Worm (Caenorhabditis elegans) whole organism, L4 larva: ENCODE results near the gene str-264.

Experiments used
- aha-1 ChIP-seq: fragments of 150-350 bp; peaks from one replicate; lab custom pipeline; 2014; ENCODE audit warnings: missing biosample characterization, missing genetic modification characterization
- ama-1 ChIP-seq: fragments of 150-350 bp; optimal IDR thresholded peaks from 2 replicates; lab custom pipeline; 2014; ENCODE audit warnings: inconsistent platforms, mixed read lengths
- dmd-8 ChIP-seq: fragments of 200-800 bp; sonication (Bioruptor generic); IDR thresholded peaks from 2 replicates; pipeline ENCODE4 v1.3.6; 2022; ENCODE audit warnings: missing genetic modification characterization, missing compliant biosample characterization
- dve-1 ChIP-seq: sonication (generic microtip); optimal IDR thresholded peaks from 2 replicates; lab custom pipeline; 2017; ENCODE audit warnings: antibody characterized with exemption, mild to moderate bottlenecking, missing genetic modification characterization, missing compliant biosample characterization; ENCODE audit not compliant: insufficient read depth
- egl-27 ChIP-seq: sonication (generic microtip); optimal IDR thresholded peaks from 3 replicates; lab custom pipeline; 2017; ENCODE audit warnings: missing biosample characterization, missing genetic modification reagents, missing genetic modification characterization
- gei-8 ChIP-seq: fragments of 200-800 bp; sonication (Bioruptor generic); optimal IDR thresholded peaks from 2 replicates; lab custom pipeline; 2018; ENCODE audit warnings: mild to moderate bottlenecking, missing genetic modification characterization, missing compliant biosample characterization
- hmg-1.1 ChIP-seq: fragments of 200-800 bp; sonication (Bioruptor generic); IDR thresholded peaks from 2 replicates; pipeline ENCODE4 v1.3.6; 2022; ENCODE audit warnings: missing genetic modification reagents, missing genetic modification characterization, missing compliant biosample characterization
- lin-39 ChIP-seq: fragments of 150-350 bp; optimal IDR thresholded peaks from 2 replicates; lab custom pipeline; 2014; ENCODE audit warnings: missing biosample characterization, missing genetic modification reagents, missing genetic modification characterization
- mep-1 ChIP-seq: fragments of 150-350 bp; sonication (generic microtip); optimal IDR thresholded peaks from 3 replicates; lab custom pipeline; 2014; ENCODE audit warnings: missing biosample characterization, missing genetic modification characterization
- mxl-2 ChIP-seq: fragments of 200-800 bp; sonication (Bioruptor generic); conservative IDR thresholded peaks from 2 replicates; pipeline ENCODE4 v1.3.6; 2022; ENCODE audit warnings: missing genetic modification reagents, missing genetic modification characterization, missing compliant biosample characterization
- nhr-25 ChIP-seq: sonication (generic microtip); optimal IDR thresholded peaks from 2 replicates; lab custom pipeline; 2017; ENCODE audit warnings: missing genetic modification characterization, mild to moderate bottlenecking, missing compliant biosample characterization, antibody characterized with exemption, moderate library complexity, borderline replicate concordance; ENCODE audit not compliant: insufficient read depth
- skn-1 ChIP-seq: fragments of 150-350 bp; optimal IDR thresholded peaks from 2 replicates; lab custom pipeline; 2014; ENCODE audit warnings: missing biosample characterization, missing genetic modification characterization

ce11 chrV:15517413-15517812 is 25.0 kb upstream of the str-264 start, which contains the start of gene F21A3.3:
- TF ChIP-seq mep-1 (no peak), dmd-8 (no peak), ama-1 (lab: Kevin White, UChicago) (no peak), egl-27 (no peak), lin-39 (tag; lab: Kevin White, UChicago) (no peak), aha-1 (tag; lab: Kevin White, UChicago) (peak; percentile 86), hmg-1.1 (GFP tag; lab: Robert Waterston, UW) (no peak), skn-1 (tag; lab: Kevin White, UChicago) (no peak), mxl-2 (no peak), nhr-25 (tag; lab: Kevin White, UChicago) (no peak), dve-1 (tag; lab: Kevin White, UChicago) (no peak), gei-8 (GFP tag; lab: Kevin White, UChicago) (no peak)
